Worm (Caenorhabditis elegans) whole organism, L1 larva: Measurements from ENCODE around the gene srd-11.

ENCODE experiments used
- alr-1 ChIP-seq: fragments of 200-800 bp; sonication (Bioruptor generic); optimal IDR thresholded peaks from 2 replicates; lab custom pipeline; 2018; ENCODE audit warnings: borderline replicate concordance, mild to moderate bottlenecking, missing genetic modification characterization, missing compliant biosample characterization
- ama-1 ChIP-seq: fragments of 150-350 bp; optimal IDR thresholded peaks from 2 replicates; lab custom pipeline; 2014
- lsy-2 ChIP-seq, 2 experiments: fragments of 150-350 bp; optimal IDR thresholded peaks; 2 replicates each; lab custom pipeline; 2014; ENCODE audit warnings: missing biosample characterization in 2 of 2, missing genetic modification characterization in 2 of 2
- nhr-12 ChIP-seq: sonication (generic microtip); optimal IDR thresholded peaks from 2 replicates; lab custom pipeline; 2017; ENCODE audit warnings: missing biosample characterization, missing genetic modification characterization
- nhr-77 ChIP-seq: fragments of 150-350 bp; optimal IDR thresholded peaks from 2 replicates; lab custom pipeline; 2014; ENCODE audit warnings: missing biosample characterization, missing genetic modification characterization
- nhr-90 ChIP-seq: sonication (generic microtip); optimal IDR thresholded peaks from 2 replicates; lab custom pipeline; 2016; ENCODE audit warnings: mild to moderate bottlenecking, missing genetic modification characterization, missing compliant biosample characterization; ENCODE audit not compliant: poor library complexity
- pqm-1 ChIP-seq: sonication (generic microtip); optimal IDR thresholded peaks from 3 replicates; lab custom pipeline; 2017; ENCODE audit warnings: missing biosample characterization, missing genetic modification characterization

- TF ChIP-seq nhr-12 (tag; lab: Kevin White, UChicago) (no peak), pqm-1 (no peak), alr-1 (tag; lab: Kevin White, UChicago) (no peak), lsy-2 (tag; optimal IDR thresholded peaks at IDR 0.05; lab: Kevin White, UChicago) (no peak), nhr-77 (tag; lab: Kevin White, UChicago) (no peak), nhr-90 (tag; lab: Kevin White, UChicago) (no peak), ama-1 (no peak)
Observed at ce11 chrV:13587902-13588301, 31.8 kb downstream of the srd-11 start, which contains the start of gene F53F4.17.
